Fruit fly (Drosophila melanogaster): ENCODE results near the gene CG32263.
A peak's percentile ranks its signal among the peaks of the same experiment; 100 is the strongest.

The CG32263 gene

dm6 chr3L:3814010-3814833 lies 3.3 kb upstream of the CG32263 start, which contains the start of gene Scsalpha1 (continued):
- TF ChIP-seq Ets97D (GFP tag; optimal IDR thresholded peaks at IDR 0.05) (peak; percentile 40), Dip2 (GFP tag; IDR thresholded peaks at IDR 0.05) (no peak), Hr3 (GFP tag; optimal IDR thresholded peaks at IDR 0.05) (no peak), HmgD (GFP tag; optimal IDR thresholded peaks at IDR 0.05) (peak; percentile 38), tll (GFP tag; optimal IDR thresholded peaks at IDR 0.05) (peak in 1 of 2 experiments; percentile 1), CG10462 (GFP tag; optimal IDR thresholded peaks at IDR 0.05) (peak; percentile 7), exex (tag; optimal IDR thresholded peaks at IDR 0.05) (peak; percentile 69), ranshi (GFP tag; IDR thresholded peaks at IDR 0.05) (peak; percentile 23; the same call in 1 of the 2 replicates), Dbx (GFP tag; IDR thresholded peaks at IDR 0.05) (peak; percentile 74; the same call in 2 of the 3 replicates), nerfin-1 (tag; optimal IDR thresholded peaks at IDR 0.05) (no peak), CG10366 (GFP tag; IDR thresholded peaks at IDR 0.05) (peak; percentile 56), CG1024 (GFP tag; IDR thresholded peaks at IDR 0.05) (0 out of 2 replicates have a peak, but pooled peaks have one; percentile 23), CG30020 (tag; optimal IDR thresholded peaks at IDR 0.05) (peak; percentile 40), sqz (GFP tag; optimal IDR thresholded peaks at IDR 0.05) (peak; percentile 71), CG11456 (GFP tag; IDR thresholded peaks at IDR 0.05) (peak; percentile 66; the same call in 1 of the 3 replicates), dmrt99B (tag; optimal IDR thresholded peaks at IDR 0.05) (no peak), sr (GFP tag; IDR thresholded peaks at IDR 0.05) (no peak), CG15479 (GFP tag; optimal IDR thresholded peaks at IDR 0.05) (no peak), CoRest (tag; optimal IDR thresholded peaks at IDR 0.05) (peak; percentile 25), en (GFP tag; optimal IDR thresholded peaks at IDR 0.05) (no peak), Dek (tag; optimal IDR thresholded peaks at IDR 0.05) (peak; percentile 23), unc-4 (GFP tag; IDR thresholded peaks at IDR 0.05; ENCODE audit: partially characterized antibody) (peak; percentile 99), bowl (GFP tag; IDR thresholded peaks at IDR 0.05) (no peak), fd96Cb (tag; optimal IDR thresholded peaks at IDR 0.05) (peak; percentile 16), Spps (tag; optimal IDR thresholded peaks at IDR 0.05) (no peak), ato (GFP tag; IDR thresholded peaks at IDR 0.05; ENCODE audit: partially characterized antibody) (peak; percentile 100), CG10565 (GFP tag; optimal IDR thresholded peaks at IDR 0.05) (no peak), sd (tag; optimal IDR thresholded peaks at IDR 0.05) (peak; percentile 26), Hey (tag; optimal IDR thresholded peaks at IDR 0.05) (no peak), row (GFP tag; IDR thresholded peaks at IDR 0.05) (peak; percentile 68), cad (GFP tag; optimal IDR thresholded peaks at IDR 0.05) (no peak), ttk (GFP tag; IDR thresholded peaks at IDR 0.05) (no peak), usp (GFP tag; optimal IDR thresholded peaks at IDR 0.05) (no peak), CG3726 (GFP tag; IDR thresholded peaks at IDR 0.05) (no peak), dati (GFP tag; IDR thresholded peaks at IDR 0.05) (no peak), klu (GFP tag; IDR thresholded peaks at IDR 0.05) (no peak), sima (GFP tag; optimal IDR thresholded peaks at IDR 0.05) (no peak), sim (GFP tag; IDR thresholded peaks at IDR 0.05) (no peak), ci (GFP tag; IDR thresholded peaks at IDR 0.05) (peak; percentile 76), HLH54F (GFP tag; optimal IDR thresholded peaks at IDR 0.05) (peak; percentile 12), phol (tag; optimal IDR thresholded peaks at IDR 0.05) (peak; percentile 42), CG16815 (GFP tag; optimal IDR thresholded peaks at IDR 0.05) (peak; percentile 3), CG4282 (GFP tag; optimal IDR thresholded peaks at IDR 0.05) (no peak), Dp (GFP tag; optimal IDR thresholded peaks at IDR 0.05) (peak; percentile 56), yki (optimal IDR thresholded peaks at IDR 0.05) (no peak), Doc3 (GFP tag; IDR thresholded peaks at IDR 0.05; ENCODE audit: partially characterized antibody) (peak; percentile 98), gsb (GFP tag; IDR thresholded peaks at IDR 0.05) (peak; percentile 18; the same call in 1 of the 2 replicates), CG2202 (tag; optimal IDR thresholded peaks at IDR 0.05) (no peak), Drgx (GFP tag; IDR thresholded peaks at IDR 0.05) (peak; percentile 46), CG12659 (GFP tag; optimal IDR thresholded peaks at IDR 0.05) (peak; percentile 63)

All from whole organism, embryonic.